Worm (Caenorhabditis elegans): Measurements from ENCODE around the gene C15B12.8.

DNA sequence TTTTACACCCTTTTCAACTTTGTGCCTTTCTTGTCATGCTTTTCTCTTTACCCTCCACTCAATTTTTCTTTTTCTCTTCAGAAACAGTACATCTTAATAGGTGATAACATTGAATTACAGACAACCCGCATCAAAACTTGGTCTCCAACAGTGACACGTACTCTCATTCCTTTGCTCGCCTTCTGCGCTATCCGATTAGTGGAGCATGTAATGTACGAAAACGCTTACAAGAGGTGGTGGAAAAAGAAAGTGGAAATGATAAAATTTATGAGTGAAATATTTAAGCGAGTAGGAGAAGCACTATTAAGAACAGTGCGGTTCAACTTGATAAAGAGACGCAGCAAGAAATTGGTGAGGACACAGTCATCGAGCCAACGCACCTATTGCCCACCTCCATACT, 17.5 kb upstream of the C15B12.8 start, which contains the start of gene pept-1:
- TF ChIP-seq ama-1 (optimal IDR thresholded peaks at IDR 0.05) (no peak), tbx-37 (GFP tag; conservative IDR thresholded peaks at IDR 0.05) (no peak), scrt-1 (GFP tag; IDR thresholded peaks at IDR 0.05) (no peak), ets-7 (tag; optimal IDR thresholded peaks at IDR 0.05) (no peak)

Data from whole organism, early embryonic.